Worm (Caenorhabditis elegans): Measurements from ENCODE around the gene hoe-1.

ce11 chrIV:4764422-4764821 lies 20.4 kb upstream of the hoe-1 start, which contains the start of gene npp-26:
- TF ChIP-seq F16B12.6 (tag; optimal IDR thresholded peaks at IDR 0.05) = no peak
- TF ChIP-seq elt-3 (tag; optimal IDR thresholded peaks at IDR 0.05) = no peak
- TF ChIP-seq jun-1 (tag; optimal IDR thresholded peaks at IDR 0.05) = no peak
- TF ChIP-seq blmp-1 (tag; optimal IDR thresholded peaks at IDR 0.05) = no peak
- no peak for TF ChIP-seq lsy-2 (tag; optimal IDR thresholded peaks at IDR 0.05)
- no peak for TF ChIP-seq efl-1 (optimal IDR thresholded peaks at IDR 0.05)
- no peak for TF ChIP-seq efl-1 (GFP tag; optimal IDR thresholded peaks at IDR 0.05 in 1 of 2)
- TF ChIP-seq isw-1 (GFP tag; IDR thresholded peaks at IDR 0.05) = no peak
- no peak for TF ChIP-seq nhr-11 (tag; optimal IDR thresholded peaks at IDR 0.05)
